Fruit fly (Drosophila melanogaster): ENCODE measurements around the gene CG32235.
A peak's percentile ranks its signal among the peaks of the same experiment; 100 is the strongest.

Gene CG32235

dm6 chr3L:4824356-4825138, 35.7 kb downstream of the CG32235 start (continued):
- peak; percentile 80 for TF ChIP-seq Elba2 (GFP tag; optimal IDR thresholded peaks at IDR 0.05)
- peak; percentile 82 for TF ChIP-seq Adf1 (GFP tag; IDR thresholded peaks at IDR 0.05)
- TF ChIP-seq tx (GFP tag; optimal IDR thresholded peaks at IDR 0.05) = peak; percentile 81
- TF ChIP-seq sisA (GFP tag; IDR thresholded peaks at IDR 0.05) = peak; percentile 98
- peak; percentile 79 for TF ChIP-seq repo (GFP tag; optimal IDR thresholded peaks at IDR 0.05)
- TF ChIP-seq CG15514 (GFP tag; optimal IDR thresholded peaks at IDR 0.05) = peak; percentile 89
- TF ChIP-seq bowl (GFP tag; IDR thresholded peaks at IDR 0.05) = peak; percentile 91
- TF ChIP-seq emc (GFP tag; optimal IDR thresholded peaks at IDR 0.05) = peak; percentile 85
- peak; percentile 97 for TF ChIP-seq Ada2b (GFP tag; IDR thresholded peaks at IDR 0.05)
- peak; percentile 96 for TF ChIP-seq CG10209 (GFP tag; optimal IDR thresholded peaks at IDR 0.05)
- TF ChIP-seq CG7556 (GFP tag; optimal IDR thresholded peaks at IDR 0.05) = peak; percentile 95
- TF ChIP-seq CG13123 (GFP tag; optimal IDR thresholded peaks at IDR 0.05) = no peak
- peak; percentile 77 for TF ChIP-seq CG34376 (GFP tag; optimal IDR thresholded peaks at IDR 0.05)
- peak; percentile 96 for TF ChIP-seq Max (GFP tag; optimal IDR thresholded peaks at IDR 0.05)
- TF ChIP-seq Gug (GFP tag; IDR thresholded peaks at IDR 0.05) = peak; percentile 96
- TF ChIP-seq ac (GFP tag; optimal IDR thresholded peaks at IDR 0.05) = peak; percentile 83
- peak; percentile 97 for TF ChIP-seq CG9932 (GFP tag; IDR thresholded peaks at IDR 0.05)
- TF ChIP-seq lab (GFP tag; optimal IDR thresholded peaks at IDR 0.05) = peak; percentile 97
- TF ChIP-seq Xrp1 (GFP tag; IDR thresholded peaks at IDR 0.05) = peak; percentile 98
- peak; percentile 72 for TF ChIP-seq CG6654 (GFP tag; optimal IDR thresholded peaks at IDR 0.05)
- TF ChIP-seq twi (tag; optimal IDR thresholded peaks at IDR 0.05) = peak; percentile 91
- peak; percentile 86 for TF ChIP-seq vfl (GFP tag; optimal IDR thresholded peaks at IDR 0.05)
- TF ChIP-seq HLH4C (GFP tag; IDR thresholded peaks at IDR 0.05; ENCODE audit: partially characterized antibody) = peak; percentile 32; the same call in 1 of the 3 replicates
- TF ChIP-seq NC2β (GFP tag; optimal IDR thresholded peaks at IDR 0.05) = peak; percentile 90
- TF ChIP-seq Bdp1 (GFP tag; optimal IDR thresholded peaks at IDR 0.05) = peak; percentile 86
- peak; percentile 96 for TF ChIP-seq tin (GFP tag; optimal IDR thresholded peaks at IDR 0.05)
- TF ChIP-seq E2f1 (GFP tag; IDR thresholded peaks at IDR 0.05) = peak; percentile 97
- TF ChIP-seq CG32772 (GFP tag; IDR thresholded peaks at IDR 0.05) = peak; percentile 95
- peak; percentile 93 for TF ChIP-seq CHES-1-like (GFP tag; optimal IDR thresholded peaks at IDR 0.05)
- peak; percentile 78 for TF ChIP-seq CG10565 (GFP tag; optimal IDR thresholded peaks at IDR 0.05)
- peak; percentile 92 for TF ChIP-seq peb (GFP tag; IDR thresholded peaks at IDR 0.05)
- TF ChIP-seq CG12769 (tag; optimal IDR thresholded peaks at IDR 0.05) = peak; percentile 85
- peak; percentile 96 for TF ChIP-seq ind (GFP tag; optimal IDR thresholded peaks at IDR 0.05)
- peak; percentile 94 for TF ChIP-seq gsb (GFP tag; IDR thresholded peaks at IDR 0.05)
- TF ChIP-seq pfk (GFP tag; optimal IDR thresholded peaks at IDR 0.05) = no peak
- peak; percentile 72 for TF ChIP-seq unc-4 (GFP tag; IDR thresholded peaks at IDR 0.05; ENCODE audit: partially characterized antibody)
- peak; percentile 89 for TF ChIP-seq Hand (GFP tag; optimal IDR thresholded peaks at IDR 0.05)
- TF ChIP-seq CG4404 (GFP tag; IDR thresholded peaks at IDR 0.05) = peak; percentile 93
- peak; percentile 92 for TF ChIP-seq wdn (GFP tag; IDR thresholded peaks at IDR 0.05)
- TF ChIP-seq ci (GFP tag; IDR thresholded peaks at IDR 0.05) = peak; percentile 98
- no peak for TF ChIP-seq Sox100B (GFP tag; optimal IDR thresholded peaks at IDR 0.05)
- no peak for TF ChIP-seq pan (optimal IDR thresholded peaks at IDR 0.05)
- peak in 1 of 2 experiments; percentile 97 for TF ChIP-seq pan (GFP tag; optimal IDR thresholded peaks at IDR 0.05 in 1 of 2, IDR thresholded peaks at IDR 0.05 in 1 of 2)
- no peak for TF ChIP-seq gcm (GFP tag; optimal IDR thresholded peaks at IDR 0.05)
- TF ChIP-seq salm (tag; optimal IDR thresholded peaks at IDR 0.05) = peak; percentile 88
- peak; percentile 95 for TF ChIP-seq CG17612 (GFP tag; IDR thresholded peaks at IDR 0.05)
- TF ChIP-seq NK7.1 (GFP tag; optimal IDR thresholded peaks at IDR 0.05) = peak; percentile 87
- peak; percentile 96 for TF ChIP-seq fd96Cb (tag; optimal IDR thresholded peaks at IDR 0.05)
- TF ChIP-seq CG2678 (tag; optimal IDR thresholded peaks at IDR 0.05) = peak; percentile 97
- peak; percentile 92 for TF ChIP-seq NfI (GFP tag; optimal IDR thresholded peaks at IDR 0.05)
